Worm (Caenorhabditis elegans) whole organism, L1 larva: ENCODE measurements around the gene Y53F4B.14.
A peak's percentile ranks its signal among the peaks of the same experiment; 100 is the strongest.

Source experiments
- C34B4.2 ChIP-seq: sonication (generic microtip); optimal IDR thresholded peaks from 2 replicates; lab custom pipeline; 2017; ENCODE audit warnings: mild to moderate bottlenecking, missing genetic modification characterization, missing compliant biosample characterization
- Y116A8C.19 ChIP-seq: sonication (generic microtip); optimal IDR thresholded peaks from 2 replicates; lab custom pipeline; 2016; ENCODE audit warnings: missing compliant biosample characterization, missing genetic modification characterization, borderline replicate concordance
- aha-1 ChIP-seq: fragments of 150-350 bp; optimal IDR thresholded peaks from 2 replicates; lab custom pipeline; 2014; ENCODE audit warnings: missing biosample characterization, missing genetic modification characterization
- alr-1 ChIP-seq: fragments of 200-800 bp; sonication (Bioruptor generic); optimal IDR thresholded peaks from 2 replicates; lab custom pipeline; 2018; ENCODE audit warnings: borderline replicate concordance, mild to moderate bottlenecking, missing genetic modification characterization, missing compliant biosample characterization
- blmp-1 ChIP-seq: fragments of 150-350 bp; optimal IDR thresholded peaks from 2 replicates; lab custom pipeline; 2014; ENCODE audit warnings: missing biosample characterization, missing genetic modification characterization
- ceh-8 ChIP-seq: fragments of 200-800 bp; sonication (Bioruptor generic); optimal IDR thresholded peaks from 2 replicates; lab custom pipeline; 2018; ENCODE audit warnings: mild to moderate bottlenecking, missing genetic modification characterization, moderate library complexity, missing compliant biosample characterization
- ces-1 ChIP-seq: fragments of 150-350 bp; optimal IDR thresholded peaks from 2 replicates; lab custom pipeline; 2014; ENCODE audit warnings: missing biosample characterization, missing genetic modification reagents, missing genetic modification characterization
- dpl-1 ChIP-seq, 3 experiments: fragments of 150-350 bp in 2 of 3; sonication (generic microtip) in 1 of 3; optimal IDR thresholded peaks; 2 replicates each; lab custom pipeline; 2014 to 2017; ENCODE audit warnings: missing biosample characterization in 3 of 3, missing genetic modification characterization in 3 of 3, missing genetic modification reagents in 3 of 3
- dsc-1 ChIP-seq: sonication (generic microtip); optimal IDR thresholded peaks from 2 replicates; lab custom pipeline; 2016; ENCODE audit warnings: mild to moderate bottlenecking, missing genetic modification characterization, missing compliant biosample characterization
- efl-1 ChIP-seq, 4 experiments: fragments of 150-350 bp; optimal IDR thresholded peaks in 3 of 4; peaks in 1 of 4; 1 replicate in 1 of 4; 2 replicates in 3 of 4; lab custom pipeline; 2014; ENCODE audit warnings: missing biosample characterization in 2 of 4, missing genetic modification characterization in 2 of 4, missing genetic modification reagents in 2 of 4
- efl-3 ChIP-seq: fragments of 200-800 bp; sonication (Bioruptor generic); optimal IDR thresholded peaks from 2 replicates; lab custom pipeline; 2018; ENCODE audit warnings: mild to moderate bottlenecking, missing genetic modification characterization, missing compliant biosample characterization
- egl-13 ChIP-seq: sonication (generic microtip); optimal IDR thresholded peaks from 2 replicates; lab custom pipeline; 2016; ENCODE audit warnings: missing genotype, missing genetic modification reagents, missing genetic modification characterization, missing compliant biosample characterization
- egl-27 ChIP-seq, 2 experiments: fragments of 150-350 bp in 1 of 2; sonication (generic microtip); optimal IDR thresholded peaks; 3 replicates each; lab custom pipeline; 2017 to 2018; ENCODE audit warnings: missing biosample characterization in 2 of 2, missing genetic modification characterization in 2 of 2, missing genetic modification reagents in 2 of 2
- ets-5 ChIP-seq: fragments of 200-800 bp; sonication (Bioruptor generic); IDR thresholded peaks from 2 replicates; pipeline ENCODE4 v1.3.6; 2022; ENCODE audit warnings: missing genetic modification characterization, missing compliant biosample characterization
- fkh-10 ChIP-seq: sonication (generic microtip); optimal IDR thresholded peaks from 2 replicates; lab custom pipeline; 2017; ENCODE audit warnings: missing biosample characterization, missing genetic modification reagents, missing genetic modification characterization
- fkh-4 ChIP-seq: sonication (generic microtip); optimal IDR thresholded peaks from 2 replicates; lab custom pipeline; 2016; ENCODE audit warnings: missing compliant biosample characterization, missing genetic modification characterization, borderline replicate concordance
- fkh-8 ChIP-seq: sonication (generic microtip); optimal IDR thresholded peaks from 2 replicates; lab custom pipeline; 2016; ENCODE audit warnings: mild to moderate bottlenecking, missing genetic modification characterization, missing compliant biosample characterization
- fos-1 ChIP-seq: fragments of 150-350 bp; optimal IDR thresholded peaks from 2 replicates; lab custom pipeline; 2014; ENCODE audit warnings: missing biosample characterization, missing genetic modification characterization
- grh-1 ChIP-seq: fragments of 200-800 bp; sonication (Bioruptor generic); IDR thresholded peaks from 2 replicates; pipeline ENCODE4 v1.3.6; 2022; ENCODE audit warnings: missing genetic modification reagents, missing genetic modification characterization, missing compliant biosample characterization
- hlh-4 ChIP-seq: sonication (generic microtip); optimal IDR thresholded peaks from 2 replicates; lab custom pipeline; 2016; ENCODE audit warnings: mild to moderate bottlenecking, missing genetic modification characterization, missing compliant biosample characterization
- hpl-2 ChIP-seq: fragments of 150-350 bp; optimal IDR thresholded peaks from 2 replicates; lab custom pipeline; 2014; ENCODE audit warnings: missing biosample characterization, missing genetic modification reagents, missing genetic modification characterization
- isw-1 ChIP-seq: fragments of 200-800 bp; sonication (Bioruptor generic); IDR thresholded peaks from 2 replicates; pipeline ENCODE4 v1.3.6; 2022; ENCODE audit warnings: missing genetic modification characterization, missing compliant biosample characterization
- jun-1 ChIP-seq: fragments of 150-350 bp; optimal IDR thresholded peaks from 2 replicates; lab custom pipeline; 2014; ENCODE audit warnings: missing biosample characterization, missing genetic modification reagents, missing genetic modification characterization
- lin-13 ChIP-seq: fragments of 150-350 bp; optimal IDR thresholded peaks from 2 replicates; lab custom pipeline; 2014; ENCODE audit warnings: missing biosample characterization, missing genetic modification reagents, missing genetic modification characterization
- lin-14 ChIP-seq: fragments of 200-800 bp; sonication (Bioruptor generic); optimal IDR thresholded peaks from 2 replicates; lab custom pipeline; 2018; ENCODE audit warnings: mild to moderate bottlenecking, missing genetic modification characterization, moderate library complexity, missing compliant biosample characterization
- lin-15B ChIP-seq: fragments of 150-350 bp; sonication (generic microtip); optimal IDR thresholded peaks from 3 replicates; lab custom pipeline; 2014; ENCODE audit warnings: missing biosample characterization, missing genetic modification characterization
- lin-35 ChIP-seq, 2 experiments: fragments of 150-350 bp; optimal IDR thresholded peaks; 2 replicates each; lab custom pipeline; 2014; ENCODE audit warnings: missing biosample characterization in 2 of 2, missing genetic modification characterization in 2 of 2, missing genetic modification reagents in 2 of 2
- lin-39 ChIP-seq: fragments of 150-350 bp; optimal IDR thresholded peaks from 2 replicates; lab custom pipeline; 2014; ENCODE audit warnings: missing biosample characterization, missing genetic modification reagents, missing genetic modification characterization
- lir-3 ChIP-seq: sonication (generic microtip); optimal IDR thresholded peaks from 2 replicates; lab custom pipeline; 2016; ENCODE audit warnings: mild to moderate bottlenecking, missing genetic modification characterization, moderate library complexity, missing compliant biosample characterization; ENCODE audit not compliant: poor library complexity
- lsy-2 ChIP-seq, 2 experiments: fragments of 150-350 bp; optimal IDR thresholded peaks; 2 replicates each; lab custom pipeline; 2014; ENCODE audit warnings: missing biosample characterization in 2 of 2, missing genetic modification characterization in 2 of 2
- mab-9 ChIP-seq: fragments of 200-800 bp; sonication (Bioruptor generic); IDR thresholded peaks from 2 replicates; pipeline ENCODE4 v1.3.6; 2022; ENCODE audit warnings: missing genetic modification reagents, missing genetic modification characterization, missing compliant biosample characterization
- nhr-11 ChIP-seq: fragments of 150-350 bp; optimal IDR thresholded peaks from 2 replicates; lab custom pipeline; 2014; ENCODE audit warnings: missing biosample characterization, missing genetic modification characterization
- nhr-12 ChIP-seq: sonication (generic microtip); optimal IDR thresholded peaks from 2 replicates; lab custom pipeline; 2017; ENCODE audit warnings: missing biosample characterization, missing genetic modification characterization
- nhr-19 ChIP-seq: fragments of 200-800 bp; sonication (Bioruptor generic); conservative IDR thresholded peaks from 2 replicates; pipeline ENCODE4 v1.3.6; 2022; ENCODE audit warnings: missing genetic modification characterization, missing compliant biosample characterization
- nhr-20 ChIP-seq: sonication (generic microtip); optimal IDR thresholded peaks from 2 replicates; lab custom pipeline; 2016; ENCODE audit warnings: mild to moderate bottlenecking, missing genetic modification characterization, missing compliant biosample characterization
- nhr-237 ChIP-seq: fragments of 150-350 bp; optimal IDR thresholded peaks from 2 replicates; lab custom pipeline; 2014; ENCODE audit warnings: missing biosample characterization, missing genetic modification characterization
- nhr-47 ChIP-seq: sonication (generic microtip); optimal IDR thresholded peaks from 2 replicates; lab custom pipeline; 2016; ENCODE audit warnings: mild to moderate bottlenecking, missing genetic modification characterization, moderate library complexity, missing compliant biosample characterization
- nhr-77 ChIP-seq: fragments of 150-350 bp; optimal IDR thresholded peaks from 2 replicates; lab custom pipeline; 2014; ENCODE audit warnings: missing biosample characterization, missing genetic modification characterization
- nhr-84 ChIP-seq: sonication (generic microtip); optimal IDR thresholded peaks from 2 replicates; lab custom pipeline; 2017; ENCODE audit warnings: missing biosample characterization, missing genetic modification characterization
- nhr-85 ChIP-seq: sonication (generic microtip); peaks from one replicate; lab custom pipeline; 2016; ENCODE audit warnings: missing genetic modification characterization, inconsistent platforms, missing compliant biosample characterization
- nhr-90 ChIP-seq: sonication (generic microtip); optimal IDR thresholded peaks from 2 replicates; lab custom pipeline; 2016; ENCODE audit warnings: mild to moderate bottlenecking, missing genetic modification characterization, missing compliant biosample characterization; ENCODE audit not compliant: poor library complexity
- pax-3 ChIP-seq: fragments of 200-800 bp; sonication (Bioruptor generic); optimal IDR thresholded peaks from 2 replicates; lab custom pipeline; 2018; ENCODE audit warnings: mild to moderate bottlenecking, missing genetic modification characterization, moderate library complexity, missing compliant biosample characterization
- snu-23 ChIP-seq: sonication (generic microtip); optimal IDR thresholded peaks from 2 replicates; lab custom pipeline; 2016; ENCODE audit warnings: missing genetic modification characterization, missing compliant biosample characterization
- sox-4 ChIP-seq: sonication (generic microtip); optimal IDR thresholded peaks from 2 replicates; lab custom pipeline; 2016; ENCODE audit warnings: missing genetic modification characterization, missing compliant biosample characterization
- sptf-1 ChIP-seq: fragments of 150-350 bp; optimal IDR thresholded peaks from 2 replicates; lab custom pipeline; 2014; ENCODE audit warnings: missing biosample characterization, missing genetic modification characterization
- unc-30 ChIP-seq: sonication (generic microtip); optimal IDR thresholded peaks from 2 replicates; lab custom pipeline; 2017; ENCODE audit warnings: missing biosample characterization, missing genetic modification characterization
- unc-62 ChIP-seq: fragments of 150-350 bp; optimal IDR thresholded peaks from 2 replicates; lab custom pipeline; 2014; ENCODE audit warnings: missing biosample characterization, missing genetic modification reagents, missing genetic modification characterization
- unc-98 ChIP-seq: fragments of 200-800 bp; sonication (Bioruptor generic); IDR thresholded peaks from 2 replicates; pipeline ENCODE4 v1.3.6; 2022; ENCODE audit warnings: missing genetic modification characterization, missing compliant biosample characterization
- zip-4 ChIP-seq: fragments of 200-800 bp; sonication (Bioruptor generic); optimal IDR thresholded peaks from 2 replicates; lab custom pipeline; 2018; ENCODE audit warnings: mild to moderate bottlenecking, missing genetic modification characterization, moderate library complexity, missing compliant biosample characterization
- ztf-4 ChIP-seq: fragments of 150-350 bp; optimal IDR thresholded peaks from 2 replicates; lab custom pipeline; 2014; ENCODE audit warnings: missing biosample characterization, missing genetic modification characterization

The Y53F4B.14 gene

ce11 chrII:15010366-15011235, 27.2 kb upstream of the Y53F4B.14 start, which contains the start of the genes Y53F4B.9 and Y53F4B.11:
Gene Y53F4B.9, minus strand, starts transcription at chrII:15010416.
Gene Y53F4B.11, plus strand, starts transcription at chrII:15010748.
- TF ChIP-seq lin-35 (GFP tag; optimal IDR thresholded peaks at IDR 0.05; lab: Kevin White, UChicago), result peak; percentile 100
- TF ChIP-seq lin-13, result peak; percentile 78
- no peak for TF ChIP-seq alr-1 (tag; lab: Kevin White, UChicago)
- peak; percentile 75 for TF ChIP-seq nhr-20 (tag; lab: Kevin White, UChicago)
- peak; percentile 39 for TF ChIP-seq nhr-85
- peak; percentile 73 for TF ChIP-seq jun-1 (tag; lab: Kevin White, UChicago)
- TF ChIP-seq grh-1 (GFP tag; lab: Robert Waterston, UW), result peak; percentile 43; the same call in 1 of the 2 replicates
- peak; percentile 22 for TF ChIP-seq ceh-8 (GFP tag; lab: Kevin White, UChicago)
- no peak for TF ChIP-seq efl-3 (GFP tag; lab: Kevin White, UChicago)
- peak; percentile 60 for TF ChIP-seq fkh-10 (GFP tag; lab: Kevin White, UChicago)
- no peak for TF ChIP-seq aha-1 (tag; lab: Kevin White, UChicago)
- TF ChIP-seq Y116A8C.19 (tag; lab: Kevin White, UChicago), result no peak
- peak; percentile 25 for TF ChIP-seq lin-39
- TF ChIP-seq nhr-84 (tag; lab: Kevin White, UChicago), result no peak
- peak; percentile 53 for TF ChIP-seq nhr-237
- no peak for TF ChIP-seq ztf-4 (tag; lab: Kevin White, UChicago)
- peak; percentile 81 to 94 for TF ChIP-seq lsy-2 (tag; optimal IDR thresholded peaks at IDR 0.05; lab: Kevin White, UChicago)
- TF ChIP-seq isw-1, result peak; percentile 81
- peak; percentile 85 for TF ChIP-seq snu-23 (GFP tag; lab: Kevin White, UChicago)
- peak; percentile 72 for TF ChIP-seq fos-1 (tag; lab: Kevin White, UChicago)
- no peak for TF ChIP-seq C34B4.2 (tag; lab: Kevin White, UChicago)
- TF ChIP-seq unc-62, result no peak
- no peak for TF ChIP-seq unc-98 (GFP tag; lab: Robert Waterston, UW)
- no peak for TF ChIP-seq sptf-1 (tag; lab: Kevin White, UChicago)
- TF ChIP-seq nhr-90 (tag; lab: Kevin White, UChicago), result peak; percentile 72
- TF ChIP-seq hpl-2, result no peak
- TF ChIP-seq hlh-4, result no peak
- no peak for TF ChIP-seq lir-3 (tag; lab: Kevin White, UChicago)
- no peak for TF ChIP-seq fkh-4 (tag; lab: Kevin White, UChicago)
- peak; percentile 84 for TF ChIP-seq nhr-19 (GFP tag; lab: Robert Waterston, UW)
- peak; percentile 23 for TF ChIP-seq sox-4 (tag; lab: Kevin White, UChicago)
- TF ChIP-seq blmp-1, result peak; percentile 82
- TF ChIP-seq nhr-47 (tag; lab: Kevin White, UChicago), result peak; percentile 88
- peak; percentile 99 to 100 (median 99) for TF ChIP-seq dpl-1 (GFP tag; optimal IDR thresholded peaks at IDR 0.05; lab: Kevin White, UChicago)
- no peak for TF ChIP-seq ets-5 (GFP tag; lab: Robert Waterston, UW)
- TF ChIP-seq zip-4 (GFP tag; lab: Kevin White, UChicago), result peak; percentile 42
- no peak for TF ChIP-seq egl-27 (tag; optimal IDR thresholded peaks at IDR 0.05; lab: Kevin White, UChicago)
- peak; percentile 94 for TF ChIP-seq nhr-77 (tag; lab: Kevin White, UChicago)
- TF ChIP-seq efl-1 (optimal IDR thresholded peaks at IDR 0.05; lab: Kevin White, UChicago), result peak; percentile 99 to 100
- TF ChIP-seq efl-1 (GFP tag; optimal IDR thresholded peaks at IDR 0.05 in 1 of 2; lab: Kevin White, UChicago), result peak; percentile 100
- TF ChIP-seq nhr-11 (tag; lab: Kevin White, UChicago), result peak; percentile 16
- TF ChIP-seq lin-15B (tag; lab: Kevin White, UChicago), result peak; percentile 85
- peak; percentile 61 for TF ChIP-seq dsc-1 (tag; lab: Kevin White, UChicago)
- peak; percentile 75 for TF ChIP-seq fkh-8 (tag; lab: Kevin White, UChicago)
- TF ChIP-seq nhr-12, result no peak
- TF ChIP-seq ces-1 (GFP tag; lab: Kevin White, UChicago), result no peak
- TF ChIP-seq mab-9 (GFP tag; lab: Robert Waterston, UW), result peak; percentile 56; the same call in 1 of the 2 replicates
- no peak for TF ChIP-seq unc-30 (tag; lab: Kevin White, UChicago)
- TF ChIP-seq pax-3 (tag; lab: Kevin White, UChicago), result peak; percentile 63
- TF ChIP-seq egl-13, result no peak
- TF ChIP-seq lin-14, result peak; percentile 69
